Worm (Caenorhabditis elegans) whole organism, late embryonic: Measurements from ENCODE around the gene madf-5.

Source experiments
- Y22D7AL.16 ChIP-seq: sonication (generic microtip); optimal IDR thresholded peaks from 2 replicates; lab custom pipeline; 2016; ENCODE audit warnings: missing genetic modification characterization, missing compliant biosample characterization
- ahr-1 ChIP-seq: sonication (generic microtip); optimal IDR thresholded peaks from 2 replicates; lab custom pipeline; 2016; ENCODE audit warnings: missing genetic modification characterization, missing compliant biosample characterization
- elt-2 ChIP-seq: sonication (generic microtip); optimal IDR thresholded peaks from 2 replicates; lab custom pipeline; 2016; ENCODE audit warnings: missing genetic modification reagents, missing genetic modification characterization, missing compliant biosample characterization
- nfya-1 ChIP-seq: sonication (generic microtip); optimal IDR thresholded peaks from 2 replicates; lab custom pipeline; 2017; ENCODE audit warnings: missing genetic modification characterization, mild to moderate bottlenecking, missing compliant biosample characterization, antibody characterized with exemption, moderate library complexity

DNA sequence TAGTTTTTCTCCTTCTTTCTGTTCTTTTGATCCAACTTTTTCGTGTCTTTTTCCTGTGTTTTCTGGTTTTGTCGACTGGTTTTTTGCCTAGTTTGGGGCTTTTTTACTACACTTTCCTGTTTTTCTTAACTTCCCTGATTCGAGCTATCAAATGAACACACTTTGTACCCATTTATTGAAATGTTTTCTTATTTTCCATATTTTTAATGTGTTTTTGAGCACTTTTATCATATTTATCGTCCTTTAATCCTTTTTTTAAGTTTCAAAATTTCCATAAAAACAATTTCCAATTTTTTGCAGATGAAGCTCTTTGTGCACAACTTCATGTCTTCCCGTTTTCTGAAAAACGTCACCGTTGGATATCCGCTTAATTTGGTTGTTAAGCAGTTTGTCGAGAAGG lies 39.4 kb upstream of the madf-5 start, which contains the start of gene C04H5.1:
- TF ChIP-seq Y22D7AL.16 (tag; lab: Kevin White, UChicago) (no peak), nfya-1 (tag; lab: Kevin White, UChicago) (no peak), elt-2 (tag; lab: Kevin White, UChicago) (no peak), ahr-1 (tag; lab: Kevin White, UChicago) (no peak)
